Fruit fly (Drosophila melanogaster): ENCODE results near the gene nrv2.
A peak's percentile ranks its signal among the peaks of the same experiment; 100 is the strongest.

Gene nrv2

DNA sequence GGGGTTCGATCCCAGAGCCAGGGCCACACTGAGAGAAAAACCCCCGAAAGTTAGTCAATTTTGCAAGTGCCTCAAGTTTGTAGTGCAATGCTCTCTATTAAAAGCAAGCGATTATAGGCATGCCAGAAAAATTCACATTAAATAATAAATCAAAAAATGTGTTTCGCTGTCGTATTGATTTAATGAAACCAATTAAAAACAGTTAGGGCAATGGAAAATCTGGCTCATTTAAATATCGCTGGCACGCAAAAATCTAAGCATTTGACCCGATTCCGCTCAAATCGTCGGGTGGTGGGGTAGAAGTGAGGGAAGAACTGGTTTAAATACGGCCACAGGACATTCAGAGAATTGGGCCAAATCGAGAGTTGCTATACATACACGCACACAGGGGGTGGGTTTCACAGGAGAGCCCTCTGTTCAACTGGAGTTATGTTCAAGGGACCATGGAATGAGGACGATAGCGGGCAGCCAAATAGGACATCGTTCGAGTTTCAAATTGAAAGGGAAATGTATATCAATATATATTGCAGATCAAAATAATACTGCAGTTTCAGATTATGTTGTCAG, 3.6 kb downstream of the nrv2 start (continued):
- TF ChIP-seq sens-2 (GFP tag; IDR thresholded peaks at IDR 0.05) (no peak), CG7556 (GFP tag; optimal IDR thresholded peaks at IDR 0.05) (peak; percentile 37), D19B (GFP tag; optimal IDR thresholded peaks at IDR 0.05) (peak; percentile 2), tio (GFP tag; optimal IDR thresholded peaks at IDR 0.05) (no peak), abd-A (tag; optimal IDR thresholded peaks at IDR 0.05) (peak; percentile 79), Awh (GFP tag; IDR thresholded peaks at IDR 0.05) (0 out of 2 replicates have a peak, but pooled peaks have one; percentile 17), CG16815 (GFP tag; optimal IDR thresholded peaks at IDR 0.05) (peak; percentile 0), Xbp1 (GFP tag; optimal IDR thresholded peaks at IDR 0.05) (peak; percentile 51), Sox100B (GFP tag; optimal IDR thresholded peaks at IDR 0.05) (peak; percentile 1), GATAe (GFP tag; conservative IDR thresholded peaks at IDR 0.05) (no peak), ttk (GFP tag; IDR thresholded peaks at IDR 0.05) (0 out of 2 replicates have a peak, but pooled peaks have one; percentile 18), lov (optimal IDR thresholded peaks at IDR 0.05) (no peak), lov (GFP tag; IDR thresholded peaks at IDR 0.05) (no peak), HLH3B (GFP tag; IDR thresholded peaks at IDR 0.05) (0 out of 2 replicates have a peak, but pooled peaks have one; percentile 18), wdn (GFP tag; IDR thresholded peaks at IDR 0.05) (no peak), CG13894 (tag; optimal IDR thresholded peaks at IDR 0.05) (peak; percentile 88), cad (GFP tag; optimal IDR thresholded peaks at IDR 0.05) (no peak), Ets65A (GFP tag) (no peak), CG8765 (GFP tag; IDR thresholded peaks at IDR 0.05) (no peak), Scr (GFP tag; IDR thresholded peaks at IDR 0.05; ENCODE audit: partially characterized antibody) (no peak), ATbp (GFP tag; optimal IDR thresholded peaks at IDR 0.05) (no peak), Hey (tag; optimal IDR thresholded peaks at IDR 0.05) (no peak), Drgx (GFP tag; IDR thresholded peaks at IDR 0.05) (no peak), gce (GFP tag; IDR thresholded peaks at IDR 0.05) (no peak), CG16863 (GFP tag; optimal IDR thresholded peaks at IDR 0.05) (peak; percentile 46), lab (GFP tag; optimal IDR thresholded peaks at IDR 0.05) (peak; percentile 46), pan (optimal IDR thresholded peaks at IDR 0.05) (no peak), pan (GFP tag; optimal IDR thresholded peaks at IDR 0.05 in 1 of 2, IDR thresholded peaks at IDR 0.05 in 1 of 2) (peak in 1 of 2 experiments; percentile 30), CG2199 (GFP tag; IDR thresholded peaks at IDR 0.05) (no peak), lilli (GFP tag; optimal IDR thresholded peaks at IDR 0.05) (peak; percentile 13), Meics (GFP tag; optimal IDR thresholded peaks at IDR 0.05) (peak; percentile 56), esg (GFP tag; conservative IDR thresholded peaks at IDR 0.05) (0 out of 2 replicates have a peak, but pooled peaks have one; percentile 16), ems (GFP tag; optimal IDR thresholded peaks at IDR 0.05) (peak; percentile 38), Oli (tag; optimal IDR thresholded peaks at IDR 0.05) (no peak), Deaf1 (tag; optimal IDR thresholded peaks at IDR 0.05) (peak; percentile 4), pnt (GFP tag; optimal IDR thresholded peaks at IDR 0.05) (no peak), bab2 (GFP tag; optimal IDR thresholded peaks at IDR 0.05) (peak; percentile 24), CG12659 (GFP tag; optimal IDR thresholded peaks at IDR 0.05) (peak; percentile 15), CG8290 (GFP tag; optimal IDR thresholded peaks at IDR 0.05) (no peak), CG8290 (tag; optimal IDR thresholded peaks at IDR 0.05) (peak in 1 of 2 experiments; percentile 26), Fer1 (GFP tag; optimal IDR thresholded peaks at IDR 0.05) (no peak), NFAT (GFP tag; IDR thresholded peaks at IDR 0.05) (peak; percentile 26; the same call in 1 of the 2 replicates), Optix (GFP tag; IDR thresholded peaks at IDR 0.05) (0 out of 3 replicates have a peak, but pooled peaks have one; percentile 27), CG2712 (tag; optimal IDR thresholded peaks at IDR 0.05) (peak; percentile 25), Trl (optimal IDR thresholded peaks at IDR 0.05) (peak in 1 of 2 experiments; percentile 14), Trl (GFP tag; optimal IDR thresholded peaks at IDR 0.05) (no peak), Mad (GFP tag; optimal IDR thresholded peaks at IDR 0.05) (peak; percentile 4), crol (GFP tag; IDR thresholded peaks at IDR 0.05) (peak; percentile 55), bcd (GFP tag; optimal IDR thresholded peaks at IDR 0.05) (peak; percentile 32), CG11456 (GFP tag; IDR thresholded peaks at IDR 0.05) (no peak), CG9932 (GFP tag; IDR thresholded peaks at IDR 0.05) (peak; percentile 7; the same call in 1 of the 2 replicates)
